Worm (Caenorhabditis elegans) whole organism, L4/young adult: ENCODE results near the gene dpy-19.

ENCODE experiments used
- W03F9.2 ChIP-seq: fragments of 150-350 bp; optimal IDR thresholded peaks from 2 replicates; lab custom pipeline; 2014; ENCODE audit warnings: missing biosample characterization, missing genetic modification characterization
- dao-5 ChIP-seq: sonication (generic microtip); optimal IDR thresholded peaks from 2 replicates; lab custom pipeline; 2016; ENCODE audit warnings: missing genotype, missing genetic modification characterization, moderate library complexity, missing compliant biosample characterization
- him-1 ChIP-seq: sonication (generic microtip); optimal IDR thresholded peaks from 2 replicates; lab custom pipeline; 2016; ENCODE audit warnings: missing genotype, missing genetic modification reagents, missing genetic modification characterization, missing compliant biosample characterization

- TF ChIP-seq dao-5 (tag; lab: Kevin White, UChicago): no peak
- no peak for TF ChIP-seq W03F9.2
- TF ChIP-seq him-1 (tag; lab: Kevin White, UChicago): no peak
Measured at ce11 chrIII:8704765-8705164, 37.5 kb upstream of the dpy-19 start, which contains the start of gene B0303.16.
